Fruit fly (Drosophila melanogaster) whole organism, adult: Measurements from ENCODE around the gene CG32086.
"Not testable (repeated sequence)": the region's sequence is repeated elsewhere in the genome, so short reads cannot be mapped to it uniquely, and the experiment has no call there.

Source experiments
- CG11617 ChIP-seq: fragments of 200-800 bp; sonication (Bioruptor generic); optimal IDR thresholded peaks from 2 replicates; lab custom pipeline; 2017; ENCODE audit warnings: mild to moderate bottlenecking, missing biosample characterization, missing genetic modification reagents, missing genetic modification characterization
- CG12768 ChIP-seq: fragments of 200-800 bp; sonication (Bioruptor generic); optimal IDR thresholded peaks from 2 replicates; lab custom pipeline; 2017; ENCODE audit warnings: missing biosample characterization, missing genetic modification characterization, mild to moderate bottlenecking, moderate library complexity, missing genetic modification reagents
- CG14711 ChIP-seq: fragments of 200-800 bp; sonication (Bioruptor generic); optimal IDR thresholded peaks from 2 replicates; lab custom pipeline; 2018; ENCODE audit warnings: missing biosample characterization, mild to moderate bottlenecking, missing genetic modification characterization, moderate library complexity
- CG1620 ChIP-seq: fragments of 200-800 bp; sonication (Bioruptor generic); optimal IDR thresholded peaks from 2 replicates; lab custom pipeline; 2016; ENCODE audit warnings: missing biosample characterization, missing genetic modification characterization
- CG33017 ChIP-seq: fragments of 200-800 bp; sonication (Bioruptor generic); optimal IDR thresholded peaks from 2 replicates; lab custom pipeline; 2018; ENCODE audit warnings: missing biosample characterization, mild to moderate bottlenecking, missing genetic modification characterization, moderate library complexity
- CG5204 ChIP-seq: fragments of 200-800 bp; sonication (Bioruptor generic); optimal IDR thresholded peaks from 2 replicates; lab custom pipeline; 2016; ENCODE audit warnings: missing biosample characterization, missing genetic modification characterization
- CG7045 ChIP-seq: fragments of 200-800 bp; sonication (Bioruptor generic); optimal IDR thresholded peaks from 2 replicates; lab custom pipeline; 2017; ENCODE audit warnings: missing biosample characterization, mild to moderate bottlenecking, missing genetic modification characterization
- CG7101 ChIP-seq: fragments of 200-800 bp; sonication (Bioruptor generic); optimal IDR thresholded peaks from 2 replicates; lab custom pipeline; 2018; ENCODE audit warnings: missing biosample characterization, mild to moderate bottlenecking, missing genetic modification characterization, moderate library complexity
- Clk ChIP-seq: fragments of 200-800 bp; sonication (Bioruptor generic); optimal IDR thresholded peaks from 2 replicates; lab custom pipeline; 2017; ENCODE audit warnings: missing biosample characterization, missing genetic modification characterization
- Crg-1 ChIP-seq: fragments of 200-800 bp; sonication (Bioruptor generic); optimal IDR thresholded peaks from 2 replicates; lab custom pipeline; 2016; ENCODE audit warnings: missing biosample characterization, missing genetic modification characterization
- Hr96 ChIP-seq: fragments of 200-800 bp; sonication (Bioruptor generic); optimal IDR thresholded peaks from 2 replicates; lab custom pipeline; 2016; ENCODE audit warnings: missing biosample characterization, missing genetic modification characterization
- Mnt ChIP-seq: fragments of 200-800 bp; sonication (Bioruptor generic); optimal IDR thresholded peaks from 2 replicates; lab custom pipeline; 2016; ENCODE audit warnings: missing biosample characterization, mild to moderate bottlenecking, missing genetic modification characterization
- bab1 ChIP-seq: fragments of 200-800 bp; sonication (Bioruptor generic); optimal IDR thresholded peaks from 3 replicates; lab custom pipeline; 2019; ENCODE audit warnings: missing biosample characterization, mild to moderate bottlenecking, missing genetic modification characterization, moderate library complexity
- cic ChIP-seq: fragments of 200-800 bp; sonication (Bioruptor generic); optimal IDR thresholded peaks from 2 replicates; lab custom pipeline; 2017; ENCODE audit warnings: missing biosample characterization, mild to moderate bottlenecking, missing genetic modification characterization, moderate library complexity
- cnc ChIP-seq, 2 experiments: fragments of >200 bp; optimal IDR thresholded peaks; 2 replicates each; lab custom pipeline; 2017
- kay ChIP-seq: fragments of 200-800 bp; sonication (Bioruptor generic); peaks from one replicate; lab custom pipeline; 2016; ENCODE audit warnings: missing biosample characterization, missing genetic modification characterization, borderline replicate concordance
- ovo ChIP-seq: fragments of 200-800 bp; sonication (Bioruptor generic); optimal IDR thresholded peaks from 2 replicates; lab custom pipeline; 2016; ENCODE audit warnings: missing biosample characterization, missing genetic modification characterization
- pad ChIP-seq: fragments of 200-800 bp; sonication (Bioruptor generic); optimal IDR thresholded peaks from 3 replicates; lab custom pipeline; 2017; ENCODE audit warnings: missing biosample characterization, missing genetic modification characterization, mild to moderate bottlenecking, moderate library complexity, missing genetic modification reagents
- tj ChIP-seq: fragments of 200-800 bp; sonication (Bioruptor generic); optimal IDR thresholded peaks from 3 replicates; lab custom pipeline; 2017; ENCODE audit warnings: missing biosample characterization, mild to moderate bottlenecking, missing genetic modification characterization, moderate library complexity
- toe ChIP-seq: fragments of 200-800 bp; sonication (Bioruptor generic); optimal IDR thresholded peaks from 2 replicates; lab custom pipeline; 2016; ENCODE audit warnings: missing biosample characterization, missing genetic modification characterization

The CG32086 gene

DNA sequence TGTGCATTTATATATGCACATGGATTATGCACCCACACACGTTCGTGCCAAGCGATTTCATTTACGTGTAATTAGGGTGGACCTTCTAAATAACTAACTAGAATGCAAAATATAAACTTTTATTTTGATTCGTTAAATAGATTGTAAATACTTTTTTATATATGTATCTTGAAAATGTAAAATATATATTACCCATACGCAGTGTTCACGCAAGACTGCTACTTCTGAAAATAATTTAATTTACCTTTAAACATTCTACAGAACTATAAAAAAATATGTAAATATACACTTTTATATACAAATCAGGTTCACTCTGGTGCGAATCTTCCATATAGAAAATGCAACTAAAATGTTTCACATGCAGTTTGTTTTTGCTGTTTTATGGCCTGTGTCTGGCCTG is 9.9 kb upstream of the CG32086 start:
- peak; percentile 62 for TF ChIP-seq CG12768
- no peak for TF ChIP-seq Crg-1 (GFP tag; lab: Kevin White, UChicago)
- TF ChIP-seq CG5204 = no peak
- TF ChIP-seq ovo (GFP tag; lab: Kevin White, UChicago) = no peak
- TF ChIP-seq CG7045 (GFP tag; lab: Kevin White, UChicago) = peak; percentile 66
- peak; percentile 81 for TF ChIP-seq CG33017
- TF ChIP-seq CG14711 (tag; lab: Kevin White, UChicago) = peak; percentile 9
- TF ChIP-seq Mnt (GFP tag; lab: Kevin White, UChicago) = no peak
- no peak for TF ChIP-seq pad
- TF ChIP-seq CG11617 (GFP tag; lab: Kevin White, UChicago) = peak; percentile 22
- peak; percentile 35 for TF ChIP-seq CG7101

- TF ChIP-seq CG1620 (no peak), CG7101 (no peak)
Observed at dm6 chr3L:11591803-11592202, 7.9 kb upstream of the CG32086 start.

DNA sequence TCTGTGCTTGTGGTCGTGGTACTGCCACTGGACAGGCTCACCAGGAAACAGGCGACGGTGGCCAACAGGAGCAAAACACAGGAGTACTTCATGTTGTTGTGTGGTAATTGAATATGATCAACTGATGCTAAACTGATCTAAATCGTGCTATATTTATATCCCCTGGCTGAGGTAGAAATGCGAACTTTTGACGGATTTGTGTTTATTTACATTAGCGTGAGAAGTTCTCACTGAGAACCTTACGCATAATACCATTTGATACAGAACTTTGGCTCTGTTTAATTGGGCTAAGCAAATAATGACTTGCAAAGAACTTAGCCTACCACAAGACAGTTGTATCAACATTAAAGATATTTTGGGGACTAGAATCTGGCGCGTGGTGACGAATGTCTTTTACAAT is 7.3 kb upstream of the CG32086 start, which contains the start of gene CG33268:
CG33268 (minus strand) TSS at position 101 of the 400 bp plus-strand sequence.
- no peak for TF ChIP-seq cic (GFP tag; lab: Kevin White, UChicago)
- TF ChIP-seq CG7045 (GFP tag; lab: Kevin White, UChicago) = no peak
- no peak for TF ChIP-seq kay
- no peak for TF ChIP-seq CG33017
- TF ChIP-seq CG1620 = no peak
- TF ChIP-seq tj (GFP tag; lab: Kevin White, UChicago) = no peak
- TF ChIP-seq CG14711 (tag; lab: Kevin White, UChicago) = no peak
- TF ChIP-seq CG7101 = no peak
- TF ChIP-seq CG11617 (GFP tag; lab: Kevin White, UChicago) = no peak
- no peak for TF ChIP-seq pad
- TF ChIP-seq cnc (optimal IDR thresholded peaks at IDR 0.05; lab: Kevin White, UChicago) = no peak
- no peak for TF ChIP-seq Crg-1 (GFP tag; lab: Kevin White, UChicago)
- TF ChIP-seq bab1 (GFP tag; lab: Kevin White, UChicago) = no peak
- no peak for TF ChIP-seq CG12768
- no peak for TF ChIP-seq toe (GFP tag; lab: Kevin White, UChicago)
- TF ChIP-seq Clk (GFP tag; lab: Kevin White, UChicago) = no peak
- TF ChIP-seq ovo (GFP tag; lab: Kevin White, UChicago) = no peak
- no peak for TF ChIP-seq Hr96 (GFP tag; lab: Kevin White, UChicago)
- no peak for TF ChIP-seq CG5204
- TF ChIP-seq Mnt (GFP tag; lab: Kevin White, UChicago) = no peak

DNA sequence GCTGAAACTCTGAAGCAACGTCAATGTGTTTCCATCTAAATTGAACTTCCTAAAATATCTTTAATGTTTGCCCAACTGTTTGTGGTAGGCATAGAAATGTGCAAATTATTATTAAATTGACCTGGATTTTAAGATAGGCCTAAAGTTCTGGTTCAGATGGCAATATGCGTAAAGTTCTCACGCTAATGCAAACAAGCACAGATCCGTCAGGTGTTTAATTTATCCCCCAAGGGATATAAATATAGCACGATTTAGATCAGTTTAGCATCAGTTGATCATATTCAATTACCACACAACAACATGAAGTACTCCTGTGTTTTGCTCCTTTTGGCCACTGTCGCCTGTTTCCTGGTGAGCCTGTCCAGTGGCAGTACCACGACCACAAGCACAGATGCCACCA is 5.5 kb upstream of the CG32086 start, which contains the start of gene CG7377:
CG7377 (plus strand) TSS at position 301 of the 400 bp plus-strand sequence.
- TF ChIP-seq Clk (GFP tag; lab: Kevin White, UChicago); CG7101; cic (GFP tag; lab: Kevin White, UChicago): not testable (repeated sequence)

dm6 chr3L:11588594-11588993 is 4.7 kb upstream of the CG32086 start:
- TF ChIP-seq CG14711 (tag; lab: Kevin White, UChicago) = no peak
- no peak for TF ChIP-seq CG33017
- TF ChIP-seq CG12768 = no peak
- no peak for TF ChIP-seq kay
- no peak for TF ChIP-seq bab1 (GFP tag; lab: Kevin White, UChicago)
- no peak for TF ChIP-seq Clk (GFP tag; lab: Kevin White, UChicago)
- TF ChIP-seq Hr96 (GFP tag; lab: Kevin White, UChicago) = no peak
- TF ChIP-seq CG5204 = no peak
- TF ChIP-seq cnc (optimal IDR thresholded peaks at IDR 0.05; lab: Kevin White, UChicago) = no peak
- TF ChIP-seq CG7101 = no peak
- no peak for TF ChIP-seq pad
- TF ChIP-seq cic (GFP tag; lab: Kevin White, UChicago) = no peak
- no peak for TF ChIP-seq tj (GFP tag; lab: Kevin White, UChicago)
- TF ChIP-seq toe (GFP tag; lab: Kevin White, UChicago) = no peak
- TF ChIP-seq CG1620 = no peak
- TF ChIP-seq CG7045 (GFP tag; lab: Kevin White, UChicago) = no peak
- no peak for TF ChIP-seq ovo (GFP tag; lab: Kevin White, UChicago)
- TF ChIP-seq Mnt (GFP tag; lab: Kevin White, UChicago) = no peak
- TF ChIP-seq CG11617 (GFP tag; lab: Kevin White, UChicago) = no peak

DNA sequence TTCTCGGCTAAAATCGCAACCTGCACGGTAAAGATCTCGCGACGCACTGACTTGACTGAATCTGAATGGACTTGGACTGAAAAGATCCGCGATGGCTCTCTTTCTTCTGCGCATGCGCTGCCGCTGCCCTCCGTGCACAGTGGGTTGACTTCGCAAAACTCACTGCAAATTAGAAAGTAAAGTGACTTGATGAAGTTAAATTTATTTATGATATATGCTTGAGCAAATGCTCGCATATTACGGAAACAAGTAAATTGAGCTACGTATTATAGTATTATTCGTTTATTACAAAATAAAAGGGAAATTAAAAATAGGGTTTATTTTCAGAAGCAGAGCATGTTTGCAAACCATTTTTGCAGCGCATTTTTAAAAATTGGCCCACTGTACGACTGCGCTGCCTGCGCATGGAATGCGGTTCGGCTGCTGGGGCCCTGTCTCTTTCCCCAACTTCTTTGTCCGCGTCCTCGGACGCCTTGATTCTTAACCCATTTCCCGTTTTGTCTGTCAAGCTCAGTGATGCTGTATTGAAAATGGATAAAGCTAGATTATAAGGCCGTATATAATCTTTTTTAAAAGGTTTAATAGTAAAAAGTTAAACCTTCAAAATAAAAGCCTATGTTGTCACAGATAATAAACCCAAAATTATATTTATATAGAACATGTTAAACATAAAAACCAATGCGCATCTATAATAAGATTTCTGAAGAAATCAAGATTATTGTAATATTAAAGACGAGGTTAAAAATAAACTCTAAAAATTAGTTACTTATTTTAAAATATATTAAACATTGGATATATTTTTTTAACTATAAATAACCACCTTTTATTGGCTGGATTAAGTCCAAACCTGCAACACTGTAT is 4.1 kb upstream of the CG32086 start, which contains the start of gene rt:
rt (minus strand) TSS at position 51 of the 861 bp plus-strand sequence.
- peak; percentile 31 for TF ChIP-seq CG7045 (GFP tag; lab: Kevin White, UChicago)
- TF ChIP-seq Clk (GFP tag; lab: Kevin White, UChicago) = no peak
- peak; percentile 75 for TF ChIP-seq pad
- TF ChIP-seq cnc (optimal IDR thresholded peaks at IDR 0.05; lab: Kevin White, UChicago) = no peak
- no peak for TF ChIP-seq CG7101
- TF ChIP-seq Hr96 (GFP tag; lab: Kevin White, UChicago) = peak; percentile 10
